Fruit fly (Drosophila melanogaster): ENCODE results near the gene Rpn12R.

The Rpn12R gene

dm6 chr3L:15006825-15007224 is 35.5 kb downstream of the Rpn12R start:
- peak; percentile 81 for TF ChIP-seq CG15710 (tag; optimal IDR thresholded peaks at IDR 0.05)
- no peak for TF ChIP-seq EcR (GFP tag; optimal IDR thresholded peaks at IDR 0.05)
- TF ChIP-seq CG17806 (tag; optimal IDR thresholded peaks at IDR 0.05), result peak; percentile 81
- TF ChIP-seq CG14655 (GFP tag; optimal IDR thresholded peaks at IDR 0.05), result peak; percentile 83
- peak; percentile 92 for TF ChIP-seq CG32121 (GFP tag; IDR thresholded peaks at IDR 0.05)
- TF ChIP-seq CG13204 (GFP tag; optimal IDR thresholded peaks at IDR 0.05), result no peak
- TF ChIP-seq CG8301 (tag; optimal IDR thresholded peaks at IDR 0.05), result peak; percentile 85
- TF ChIP-seq Ets98B (GFP tag; IDR thresholded peaks at IDR 0.05), result peak; percentile 91
- TF ChIP-seq rn (GFP tag; IDR thresholded peaks at IDR 0.05), result peak; percentile 71
- peak; percentile 53 for TF ChIP-seq Snoo (tag; optimal IDR thresholded peaks at IDR 0.05)
- peak; percentile 62 for TF ChIP-seq CG34367 (tag; optimal IDR thresholded peaks at IDR 0.05)
- peak; percentile 86 for TF ChIP-seq Pif1A (GFP tag; optimal IDR thresholded peaks at IDR 0.05)
- peak; percentile 63 for TF ChIP-seq D1 (tag; optimal IDR thresholded peaks at IDR 0.05)
- TF ChIP-seq CG9948 (tag; optimal IDR thresholded peaks at IDR 0.05), result peak; percentile 69
- peak; percentile 77 for TF ChIP-seq CG8159 (tag; optimal IDR thresholded peaks at IDR 0.05)
- TF ChIP-seq gl (tag; optimal IDR thresholded peaks at IDR 0.05), result peak; percentile 44
- peak; percentile 83 for TF ChIP-seq Pif1B (GFP tag; optimal IDR thresholded peaks at IDR 0.05)
- TF ChIP-seq fd96Ca (GFP tag; IDR thresholded peaks at IDR 0.05), result 0 out of 3 replicates have a peak, but pooled peaks have one; percentile 48
- TF ChIP-seq CG4496 (GFP tag; IDR thresholded peaks at IDR 0.05), result peak; percentile 95
- peak; percentile 91 for TF ChIP-seq CG12605 (GFP tag; IDR thresholded peaks at IDR 0.05)
- 0 out of 2 replicates have a peak, but pooled peaks have one; percentile 34 for TF ChIP-seq CG10348 (GFP tag; IDR thresholded peaks at IDR 0.05)

DNA sequence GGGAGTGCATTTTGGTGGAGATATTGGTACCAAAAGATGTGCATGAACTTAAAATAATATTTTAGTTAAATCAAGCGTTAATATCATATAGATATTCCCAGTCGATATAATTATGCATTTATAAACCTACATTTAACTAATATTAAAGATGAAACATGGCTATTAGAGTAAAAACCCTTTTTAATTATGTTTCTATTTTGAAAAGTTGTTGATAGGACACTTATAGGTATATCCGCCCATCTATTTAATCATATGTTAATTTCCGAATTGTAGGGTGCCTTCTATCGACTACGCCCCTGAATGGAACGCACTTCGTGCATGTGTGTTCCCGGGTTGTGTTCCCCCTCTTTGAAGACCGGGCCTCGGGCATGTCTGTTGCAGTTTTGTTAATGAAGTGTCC is 36.6 kb downstream of the Rpn12R start:
- TF ChIP-seq CG8159 (tag; optimal IDR thresholded peaks at IDR 0.05), result peak; percentile 71
- TF ChIP-seq CG12605 (GFP tag; IDR thresholded peaks at IDR 0.05), result no peak
- no peak for TF ChIP-seq rn (GFP tag; IDR thresholded peaks at IDR 0.05)
- TF ChIP-seq D1 (tag; optimal IDR thresholded peaks at IDR 0.05), result peak; percentile 0
- TF ChIP-seq Pif1A (GFP tag; optimal IDR thresholded peaks at IDR 0.05), result peak; percentile 49
- peak; percentile 65 for TF ChIP-seq CG15710 (tag; optimal IDR thresholded peaks at IDR 0.05)
- TF ChIP-seq CG17806 (tag; optimal IDR thresholded peaks at IDR 0.05), result peak; percentile 59
- no peak for TF ChIP-seq CG4496 (GFP tag; IDR thresholded peaks at IDR 0.05)
- TF ChIP-seq CG34367 (tag; optimal IDR thresholded peaks at IDR 0.05), result peak; percentile 47
- peak; percentile 57 for TF ChIP-seq CG8301 (tag; optimal IDR thresholded peaks at IDR 0.05)
- peak; percentile 46 for TF ChIP-seq Pif1B (GFP tag; optimal IDR thresholded peaks at IDR 0.05)
- TF ChIP-seq CG9948 (tag; optimal IDR thresholded peaks at IDR 0.05), result peak; percentile 68
- peak; percentile 70 for TF ChIP-seq CG14655 (GFP tag; optimal IDR thresholded peaks at IDR 0.05)

dm6 chr3L:15005085-15005484 is 37.3 kb downstream of the Rpn12R start:
- no peak for TF ChIP-seq CG13204 (GFP tag; optimal IDR thresholded peaks at IDR 0.05)
- TF ChIP-seq CG12605 (GFP tag; IDR thresholded peaks at IDR 0.05), result peak; percentile 79
- TF ChIP-seq CG32121 (GFP tag; IDR thresholded peaks at IDR 0.05), result peak; percentile 69
- peak; percentile 62; the same call in 2 of the 3 replicates for TF ChIP-seq fd96Ca (GFP tag; IDR thresholded peaks at IDR 0.05)
- TF ChIP-seq CG15710 (tag; optimal IDR thresholded peaks at IDR 0.05), result peak; percentile 37
- TF ChIP-seq CG17806 (tag; optimal IDR thresholded peaks at IDR 0.05), result peak; percentile 58
- TF ChIP-seq Snoo (tag; optimal IDR thresholded peaks at IDR 0.05), result no peak
- 0 out of 2 replicates have a peak, but pooled peaks have one; percentile 40 for TF ChIP-seq rn (GFP tag; IDR thresholded peaks at IDR 0.05)
- peak; percentile 61 for TF ChIP-seq CG9948 (tag; optimal IDR thresholded peaks at IDR 0.05)
- TF ChIP-seq CG8301 (tag; optimal IDR thresholded peaks at IDR 0.05), result peak; percentile 54
- no peak for TF ChIP-seq EcR (GFP tag; optimal IDR thresholded peaks at IDR 0.05)
- TF ChIP-seq Ets98B (GFP tag; IDR thresholded peaks at IDR 0.05), result peak; percentile 79
- TF ChIP-seq CG34367 (tag; optimal IDR thresholded peaks at IDR 0.05), result peak; percentile 45
- TF ChIP-seq Pif1A (GFP tag; optimal IDR thresholded peaks at IDR 0.05), result peak; percentile 41
- TF ChIP-seq Pif1B (GFP tag; optimal IDR thresholded peaks at IDR 0.05), result no peak
- no peak for TF ChIP-seq CG14655 (GFP tag; optimal IDR thresholded peaks at IDR 0.05)
- TF ChIP-seq CG4496 (GFP tag; IDR thresholded peaks at IDR 0.05), result peak; percentile 77; the same call in 2 of the 3 replicates
- TF ChIP-seq D1 (tag; optimal IDR thresholded peaks at IDR 0.05), result no peak
- TF ChIP-seq CG10348 (GFP tag; IDR thresholded peaks at IDR 0.05), result no peak
- peak; percentile 61 for TF ChIP-seq CG8159 (tag; optimal IDR thresholded peaks at IDR 0.05)
- TF ChIP-seq gl (tag; optimal IDR thresholded peaks at IDR 0.05), result no peak

DNA sequence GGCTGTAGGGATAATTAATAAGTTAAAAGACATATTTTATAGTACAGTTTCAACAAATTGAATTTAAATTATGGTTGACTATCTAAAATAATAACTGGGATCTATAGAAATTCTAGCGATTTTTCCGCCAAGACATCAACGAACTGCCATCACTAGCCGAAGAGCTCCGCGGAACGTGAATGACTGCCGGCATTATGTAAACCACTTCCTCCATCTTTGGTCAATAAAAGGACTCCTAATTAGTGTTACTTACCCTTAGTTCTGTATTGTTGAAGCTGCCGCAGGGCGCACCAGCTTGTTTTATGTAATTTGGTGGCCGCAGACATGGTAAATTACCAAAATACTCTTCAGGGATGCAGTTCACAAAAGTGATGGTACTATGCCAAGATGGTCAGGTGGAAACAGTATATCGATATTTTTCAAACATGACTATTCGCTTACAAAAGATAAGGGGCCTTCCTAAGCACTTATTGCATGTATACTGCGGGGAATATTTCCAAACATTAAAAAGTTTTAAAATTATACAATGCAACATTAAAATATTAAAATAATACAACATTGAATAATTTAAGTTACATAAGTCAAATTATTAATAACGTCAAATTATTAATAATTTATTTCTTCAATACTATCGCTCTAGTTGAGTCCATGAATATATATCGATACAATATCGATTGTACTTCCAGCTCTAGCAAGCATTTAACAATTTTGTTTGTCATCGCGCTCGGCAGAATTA is 42.9 kb downstream of the Rpn12R start, which contains the start of the genes mRpL39 and Prosbeta2:
mRpL39 (minus strand) TSS at position 383 of the 736 bp plus-strand sequence.
Prosbeta2 (plus strand) TSS at position 668 of the 736 bp plus-strand sequence.
- TF ChIP-seq CG34367 (tag; optimal IDR thresholded peaks at IDR 0.05) (no peak), CG13204 (GFP tag; optimal IDR thresholded peaks at IDR 0.05) (no peak), Pif1B (GFP tag; optimal IDR thresholded peaks at IDR 0.05) (no peak), CG32121 (GFP tag; IDR thresholded peaks at IDR 0.05) (peak; percentile 61), CG8159 (tag; optimal IDR thresholded peaks at IDR 0.05) (peak; percentile 72), CG15710 (tag; optimal IDR thresholded peaks at IDR 0.05) (peak; percentile 0), CG17806 (tag; optimal IDR thresholded peaks at IDR 0.05) (no peak), rn (GFP tag; IDR thresholded peaks at IDR 0.05) (peak; percentile 60; the same call in 1 of the 2 replicates), fd96Ca (GFP tag; IDR thresholded peaks at IDR 0.05) (peak; percentile 23; the same call in 1 of the 3 replicates), Snoo (tag; optimal IDR thresholded peaks at IDR 0.05) (no peak), CG14655 (GFP tag; optimal IDR thresholded peaks at IDR 0.05) (no peak), EcR (GFP tag; optimal IDR thresholded peaks at IDR 0.05) (peak; percentile 24), CG4496 (GFP tag; IDR thresholded peaks at IDR 0.05) (peak; percentile 66; the same call in 1 of the 3 replicates), Ets98B (GFP tag; IDR thresholded peaks at IDR 0.05) (no peak)

dm6 chr3L:14992807-14993206 is 49.6 kb downstream of the Rpn12R start:
- TF ChIP-seq CG17806 (tag; optimal IDR thresholded peaks at IDR 0.05) (no peak), CG8301 (tag; optimal IDR thresholded peaks at IDR 0.05) (no peak), CG12605 (GFP tag; IDR thresholded peaks at IDR 0.05) (no peak), EcR (GFP tag; optimal IDR thresholded peaks at IDR 0.05) (no peak), CG9948 (tag; optimal IDR thresholded peaks at IDR 0.05) (no peak), CG32121 (GFP tag; IDR thresholded peaks at IDR 0.05) (no peak), CG15710 (tag; optimal IDR thresholded peaks at IDR 0.05) (no peak), Pif1A (GFP tag; optimal IDR thresholded peaks at IDR 0.05) (no peak), Pif1B (GFP tag; optimal IDR thresholded peaks at IDR 0.05) (no peak), CG14655 (GFP tag; optimal IDR thresholded peaks at IDR 0.05) (no peak), CG10348 (GFP tag; IDR thresholded peaks at IDR 0.05) (no peak), rn (GFP tag; IDR thresholded peaks at IDR 0.05) (no peak), fd96Ca (GFP tag; IDR thresholded peaks at IDR 0.05) (no peak), CG34367 (tag; optimal IDR thresholded peaks at IDR 0.05) (no peak), Ets98B (GFP tag; IDR thresholded peaks at IDR 0.05) (no peak)
